Fruit fly (Drosophila melanogaster): ENCODE data around the gene CG32462.

CG32462 gene

DNA sequence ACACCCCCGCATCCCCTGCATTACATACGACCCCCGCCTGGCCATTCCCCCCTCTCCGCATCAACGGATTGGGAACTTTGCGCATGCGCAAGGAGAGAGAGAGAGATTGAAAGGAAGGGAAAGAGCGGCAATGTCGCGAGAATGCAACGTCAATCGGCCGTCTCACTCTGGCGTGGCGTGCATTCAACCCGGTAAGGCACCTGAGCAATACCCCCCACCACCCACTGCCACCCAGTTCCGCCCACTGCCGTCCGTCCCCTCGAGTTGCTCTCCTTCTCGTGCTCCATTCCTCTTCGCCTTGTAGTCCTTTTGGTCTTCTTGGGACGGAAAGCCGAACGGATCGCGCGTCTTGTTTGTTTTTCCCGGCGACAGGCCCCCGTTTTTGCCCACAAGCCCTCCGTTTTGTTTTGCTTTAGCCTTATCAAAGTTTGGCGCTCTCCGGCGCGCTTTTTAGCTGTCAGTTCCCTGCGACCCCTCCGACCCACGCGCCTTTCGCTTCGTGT is 13.5 kb downstream of the CG32462 start:
- TF ChIP-seq CG8478 (optimal IDR thresholded peaks at IDR 0.05) = no peak

- TF ChIP-seq CG8478 (optimal IDR thresholded peaks at IDR 0.05) = no peak
- no peak for TF ChIP-seq CTCF (optimal IDR thresholded peaks at IDR 0.05)
These were observed 14.1 kb downstream of the CG32462 start for dm6 chr3L:22839243-22839642.

DNA sequence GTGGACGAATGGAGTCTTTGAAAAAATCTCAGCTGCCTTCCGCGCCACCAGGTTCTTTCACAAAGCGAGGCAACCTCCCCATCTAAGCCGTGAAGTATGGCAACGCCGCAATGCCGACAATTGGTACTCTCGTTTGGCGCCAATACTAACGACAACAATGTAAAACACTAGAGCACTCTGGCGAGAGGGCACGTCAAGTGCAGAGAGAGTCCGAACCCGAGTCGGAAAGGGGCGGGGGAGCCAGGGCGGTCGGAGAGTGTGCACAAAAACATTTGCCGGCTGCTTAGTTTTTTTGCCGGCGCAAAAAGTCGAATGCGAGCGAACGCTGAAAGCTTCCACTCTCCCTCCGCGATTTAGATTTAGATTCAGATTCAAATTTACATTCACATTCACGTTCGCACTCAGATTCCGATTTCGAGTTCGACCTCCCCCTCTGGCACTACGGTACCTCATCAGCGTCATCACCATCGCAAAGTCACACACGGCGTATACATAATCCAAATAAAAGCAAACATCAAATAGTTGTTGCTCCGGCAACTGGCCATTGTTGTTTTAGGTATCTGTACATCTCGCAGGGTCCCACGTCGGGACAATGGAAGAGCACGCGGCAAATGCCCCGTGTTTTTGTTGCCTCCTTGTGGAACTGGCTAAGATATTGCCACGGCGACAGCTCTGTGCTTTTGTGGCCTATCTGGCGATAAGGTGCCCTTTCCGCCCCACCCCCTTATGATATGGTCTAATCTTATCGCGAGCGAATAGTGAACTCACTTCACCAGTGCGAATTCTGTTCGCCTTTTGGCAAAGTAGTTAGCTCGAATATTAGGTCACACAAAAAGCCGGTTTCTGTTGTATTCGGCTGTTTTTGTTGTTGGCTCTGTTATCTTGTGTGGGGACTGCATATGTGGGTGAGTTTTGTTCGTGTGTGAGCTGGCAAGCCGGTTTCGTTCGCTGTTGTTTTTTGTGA is 15.4 kb downstream of the CG32462 start:
- no peak for TF ChIP-seq CG8478 (optimal IDR thresholded peaks at IDR 0.05)
- TF ChIP-seq CTCF (optimal IDR thresholded peaks at IDR 0.05) = no peak

DNA sequence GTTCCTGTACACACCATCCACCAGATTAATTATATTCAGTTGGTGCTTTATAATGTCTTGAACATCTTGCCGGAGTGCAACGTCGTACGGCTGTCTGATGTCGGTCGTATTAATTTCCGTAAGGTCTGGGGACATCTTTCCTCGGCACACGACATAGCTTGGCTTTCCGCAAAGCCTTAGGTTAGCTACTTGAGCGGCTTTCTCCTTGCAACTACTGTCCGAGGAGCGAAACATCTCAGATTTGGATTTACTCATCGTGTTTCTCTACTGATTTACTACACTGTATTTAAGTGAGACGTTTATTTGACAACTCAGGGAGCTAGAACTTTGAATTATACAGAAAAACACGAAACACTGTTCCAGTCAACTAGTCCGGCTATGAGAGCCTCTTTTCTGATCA is 16.5 kb downstream of the CG32462 start, which contains the start of the genes CG11226 and CG45428:
Gene CG11226 (plus strand): TSS at position 301 of the 400 bp plus-strand sequence.
Gene CG45428 (minus strand): TSS at position 303 of the 400 bp plus-strand sequence.
- TF ChIP-seq CTCF (optimal IDR thresholded peaks at IDR 0.05) (no peak), CG8478 (optimal IDR thresholded peaks at IDR 0.05) (no peak)

DNA sequence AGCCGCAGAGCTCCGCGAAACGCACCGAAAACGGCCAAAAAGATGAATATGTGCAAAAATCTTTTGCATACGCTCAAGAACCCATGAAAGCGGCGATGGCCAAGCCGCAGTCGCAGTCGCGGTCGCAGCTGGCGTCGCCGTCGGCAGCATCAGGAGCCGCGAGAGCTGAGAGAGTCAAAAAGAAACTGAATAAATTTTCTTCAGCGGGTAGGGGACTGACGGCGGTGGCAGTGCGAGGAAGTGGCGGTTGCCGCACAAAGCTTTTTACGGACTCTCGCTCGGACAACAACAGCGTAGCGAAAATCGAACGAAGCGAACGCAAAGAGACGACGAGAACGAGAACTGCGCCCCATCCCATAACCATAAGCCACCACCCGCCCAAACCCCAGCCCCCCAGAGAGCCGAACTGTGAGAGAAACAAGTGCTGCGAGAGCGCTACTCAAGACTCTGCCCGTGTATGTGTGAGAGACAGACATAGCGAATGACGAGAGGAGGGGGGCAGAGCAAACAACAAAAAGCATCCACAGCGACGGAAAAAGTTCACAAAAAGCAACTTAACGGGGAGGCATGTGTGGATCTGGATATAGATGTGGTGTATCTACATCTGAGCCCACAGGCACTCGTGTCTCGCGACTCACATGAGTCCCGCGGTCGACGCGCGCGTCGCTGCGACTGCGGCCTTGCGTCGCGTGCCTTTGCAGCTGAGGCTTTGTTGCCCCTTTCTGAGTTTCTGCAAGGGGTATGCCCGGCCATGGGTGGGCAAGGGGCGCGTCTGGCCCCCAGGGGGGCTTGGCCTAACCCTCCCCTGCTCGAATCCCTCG is 18.0 kb downstream of the CG32462 start, which contains the start of gene jim:
Gene jim (minus strand): TSS at position 51 of the 821 bp plus-strand sequence.
- TF ChIP-seq CTCF (optimal IDR thresholded peaks at IDR 0.05) = no peak
- no peak for TF ChIP-seq CG8478 (optimal IDR thresholded peaks at IDR 0.05)

dm6 chr3L:22830132-22830697 is 23.1 kb downstream of the CG32462 start:
- TF ChIP-seq CG8478 (optimal IDR thresholded peaks at IDR 0.05) (no peak), CTCF (optimal IDR thresholded peaks at IDR 0.05) (no peak)

- no peak for TF ChIP-seq CG8478 (optimal IDR thresholded peaks at IDR 0.05)
- no peak for TF ChIP-seq CTCF (optimal IDR thresholded peaks at IDR 0.05)
These were observed 27.1 kb downstream of the CG32462 start for dm6 chr3L:22826236-22826635.

DNA sequence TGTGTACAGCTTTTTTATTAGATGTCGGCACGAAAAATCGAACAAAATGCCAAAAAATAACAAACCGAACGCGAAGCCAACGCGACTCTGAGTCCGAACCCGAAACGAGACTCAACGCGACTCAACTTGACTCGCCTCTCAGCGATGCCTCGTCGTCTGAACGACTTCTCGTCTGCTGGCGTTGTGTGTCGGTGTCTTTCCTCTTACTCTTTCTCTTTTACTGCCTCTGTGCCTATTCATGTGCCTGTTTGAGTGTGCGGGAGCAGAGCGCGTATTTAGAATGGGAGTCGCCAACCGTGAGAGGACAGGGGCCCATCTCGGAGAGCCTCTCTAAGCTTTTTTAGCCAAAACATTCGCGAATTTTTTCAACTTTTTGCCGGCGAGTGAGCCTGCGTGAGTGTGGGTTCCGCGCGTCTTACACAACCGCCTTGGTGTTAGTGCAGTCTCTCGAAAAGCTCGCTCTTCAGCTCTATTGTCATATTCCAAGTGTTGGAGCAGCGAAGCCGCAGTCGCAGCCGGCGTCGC is 28.6 kb downstream of the CG32462 start:
- TF ChIP-seq CTCF (optimal IDR thresholded peaks at IDR 0.05) = no peak
- no peak for TF ChIP-seq CG8478 (optimal IDR thresholded peaks at IDR 0.05)

dm6 chr3L:22823230-22823629 is 30.1 kb downstream of the CG32462 start:
- TF ChIP-seq CTCF (optimal IDR thresholded peaks at IDR 0.05) (no peak), CG8478 (optimal IDR thresholded peaks at IDR 0.05) (no peak)

DNA sequence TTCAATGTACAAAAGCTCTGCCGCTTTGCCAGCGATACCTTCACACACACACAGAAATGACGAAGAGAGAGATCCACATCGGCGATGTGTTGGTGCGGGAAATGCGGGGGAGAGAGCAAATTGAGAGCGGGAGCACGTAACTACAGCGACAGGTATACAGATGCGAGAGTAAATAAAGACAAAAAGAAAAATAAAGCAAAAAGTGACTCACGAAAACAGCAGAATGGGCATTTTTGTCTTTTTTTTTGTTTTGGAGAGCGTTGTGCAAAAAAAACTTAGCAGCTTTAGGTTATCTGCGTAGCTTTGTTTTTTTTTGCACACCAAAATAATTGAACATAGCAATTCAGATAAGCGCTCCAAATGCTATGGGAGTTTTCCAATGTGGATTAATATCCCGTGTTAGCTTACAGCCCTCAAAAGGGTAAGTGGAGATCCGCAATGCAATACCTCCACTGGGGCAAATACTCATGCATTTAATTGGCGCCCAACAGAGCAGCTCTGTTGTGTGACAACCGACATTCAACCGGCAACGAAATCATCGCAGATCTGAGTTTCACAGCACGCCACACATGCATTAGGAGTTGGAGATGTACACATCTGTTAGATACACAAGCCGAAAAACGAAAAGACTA is 30.7 kb downstream of the CG32462 start:
- TF ChIP-seq CG8478 (optimal IDR thresholded peaks at IDR 0.05) (no peak), CTCF (optimal IDR thresholded peaks at IDR 0.05) (no peak)

DNA sequence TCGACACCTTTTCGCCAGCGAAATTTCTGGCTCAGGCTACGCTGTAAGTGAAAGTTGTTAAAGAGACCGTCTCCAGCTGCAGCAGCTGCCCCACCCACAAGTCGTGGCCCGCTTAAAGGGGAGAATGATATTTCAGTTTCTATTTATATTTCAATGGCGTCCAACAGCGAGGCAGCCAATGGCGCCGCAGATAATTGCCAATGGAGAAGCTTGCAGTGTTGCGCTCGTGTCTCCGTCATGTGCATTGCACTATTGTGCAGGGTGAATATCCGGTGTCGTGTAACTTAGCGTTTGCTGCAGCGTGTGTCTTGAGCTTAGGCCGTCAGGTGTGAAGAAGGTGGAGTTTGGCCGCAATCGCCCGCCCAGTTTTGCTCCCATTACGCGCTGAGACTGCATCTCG is 31.9 kb downstream of the CG32462 start:
- no peak for TF ChIP-seq CTCF (optimal IDR thresholded peaks at IDR 0.05)
- no peak for TF ChIP-seq CG8478 (optimal IDR thresholded peaks at IDR 0.05)

dm6 chr3L:22820190-22820589 is 33.1 kb downstream of the CG32462 start:
- TF ChIP-seq CG8478 (optimal IDR thresholded peaks at IDR 0.05) (no peak), CTCF (optimal IDR thresholded peaks at IDR 0.05) (no peak)
